Worm (Caenorhabditis elegans) whole organism, L4 larva: ENCODE results near the gene sul-2.

ENCODE experiments used
- F10B5.3 ChIP-seq: sonication (generic microtip); optimal IDR thresholded peaks from 2 replicates; lab custom pipeline; 2016; ENCODE audit warnings: mild to moderate bottlenecking, missing genetic modification characterization, missing compliant biosample characterization
- Y75B8A.6 ChIP-seq: fragments of 200-800 bp; sonication (Bioruptor generic); IDR thresholded peaks from 2 replicates; pipeline ENCODE4 v1.3.6; 2022; ENCODE audit warnings: missing genetic modification reagents, missing genetic modification characterization, missing compliant biosample characterization
- aha-1 ChIP-seq: fragments of 150-350 bp; peaks from one replicate; lab custom pipeline; 2014; ENCODE audit warnings: missing biosample characterization, missing genetic modification characterization
- aly-2 ChIP-seq: sonication (generic microtip); optimal IDR thresholded peaks from 2 replicates; lab custom pipeline; 2018; ENCODE audit warnings: missing biosample characterization, missing genetic modification characterization
- cey-2 ChIP-seq: sonication (generic microtip); optimal IDR thresholded peaks from 3 replicates; lab custom pipeline; 2017; ENCODE audit warnings: missing genetic modification characterization, mild to moderate bottlenecking, missing compliant biosample characterization, antibody characterized with exemption, borderline replicate concordance; ENCODE audit not compliant: insufficient read depth
- daf-16 ChIP-seq, 3 experiments: sonication (generic microtip); optimal IDR thresholded peaks; 2 replicates each; lab custom pipeline; 2016 to 2017; ENCODE audit warnings: missing genetic modification characterization in 3 of 3, missing genetic modification reagents in 3 of 3, mild to moderate bottlenecking in 2 of 3, missing compliant biosample characterization in 2 of 3, missing biosample characterization in 1 of 3, moderate library complexity in 1 of 3
- daf-19 ChIP-seq: fragments of 200-800 bp; sonication (Bioruptor generic); conservative IDR thresholded peaks from 2 replicates; pipeline ENCODE4 v1.3.6; 2022; ENCODE audit warnings: missing genetic modification characterization, missing compliant biosample characterization
- dmd-6 ChIP-seq: fragments of 200-800 bp; sonication (Bioruptor generic); IDR thresholded peaks from 2 replicates; pipeline ENCODE4 v1.3.6; 2022; ENCODE audit warnings: missing genetic modification reagents, missing genetic modification characterization, missing compliant biosample characterization
- dmd-8 ChIP-seq: fragments of 200-800 bp; sonication (Bioruptor generic); IDR thresholded peaks from 2 replicates; pipeline ENCODE4 v1.3.6; 2022; ENCODE audit warnings: missing genetic modification characterization, missing compliant biosample characterization
- dmd-9 ChIP-seq: fragments of 200-800 bp; sonication (Bioruptor generic); IDR thresholded peaks from 2 replicates; pipeline ENCODE4 v1.3.6; 2022; ENCODE audit warnings: missing genetic modification reagents, missing genetic modification characterization, missing compliant biosample characterization
- hlh-11 ChIP-seq: fragments of 200-800 bp; sonication (Bioruptor generic); optimal IDR thresholded peaks from 2 replicates; lab custom pipeline; 2018; ENCODE audit warnings: mild to moderate bottlenecking, missing genetic modification characterization, missing compliant biosample characterization
- hmg-1.1 ChIP-seq: fragments of 200-800 bp; sonication (Bioruptor generic); IDR thresholded peaks from 2 replicates; pipeline ENCODE4 v1.3.6; 2022; ENCODE audit warnings: missing genetic modification reagents, missing genetic modification characterization, missing compliant biosample characterization
- lin-1 ChIP-seq: fragments of 200-800 bp; sonication (Bioruptor generic); IDR thresholded peaks from 2 replicates; pipeline ENCODE4 v1.3.6; 2022; ENCODE audit warnings: missing genetic modification reagents, missing genetic modification characterization, missing compliant biosample characterization
- lin-38 ChIP-seq: fragments of 200-800 bp; sonication (Bioruptor generic); IDR thresholded peaks from 2 replicates; pipeline ENCODE4 v1.3.6; 2022; ENCODE audit warnings: missing genetic modification reagents, missing genetic modification characterization, missing compliant biosample characterization
- lsy-2 ChIP-seq, 2 experiments: fragments of 150-350 bp in 1 of 2; sonication (generic microtip) in 1 of 2; optimal IDR thresholded peaks; 2 replicates each; lab custom pipeline; 2014 to 2017; ENCODE audit warnings: missing biosample characterization in 2 of 2, missing genetic modification characterization in 2 of 2
- madf-5 ChIP-seq, 2 experiments: fragments of 200-800 bp; sonication (Bioruptor generic); IDR thresholded peaks; 2 replicates each; pipeline ENCODE4 v1.3.6; 2022; ENCODE audit warnings: missing compliant biosample characterization in 2 of 2, missing genetic modification characterization in 2 of 2
- mdl-1 ChIP-seq, 2 experiments: fragments of 150-350 bp in 1 of 2; sonication (generic microtip) in 1 of 2; optimal IDR thresholded peaks; 2 replicates each; lab custom pipeline; 2014 to 2017; ENCODE audit warnings: missing biosample characterization in 2 of 2, missing genetic modification characterization in 2 of 2
- mep-1 ChIP-seq: fragments of 150-350 bp; sonication (generic microtip); optimal IDR thresholded peaks from 3 replicates; lab custom pipeline; 2014; ENCODE audit warnings: missing biosample characterization, missing genetic modification characterization
- mxl-2 ChIP-seq: fragments of 200-800 bp; sonication (Bioruptor generic); conservative IDR thresholded peaks from 2 replicates; pipeline ENCODE4 v1.3.6; 2022; ENCODE audit warnings: missing genetic modification reagents, missing genetic modification characterization, missing compliant biosample characterization
- mxl-3 ChIP-seq: fragments of 200-800 bp; sonication (Bioruptor generic); optimal IDR thresholded peaks from 2 replicates; lab custom pipeline; 2018; ENCODE audit warnings: mild to moderate bottlenecking, missing genetic modification characterization, missing compliant biosample characterization
- nhr-25 ChIP-seq: sonication (generic microtip); optimal IDR thresholded peaks from 2 replicates; lab custom pipeline; 2017; ENCODE audit warnings: missing genetic modification characterization, mild to moderate bottlenecking, missing compliant biosample characterization, antibody characterized with exemption, moderate library complexity, borderline replicate concordance; ENCODE audit not compliant: insufficient read depth
- nhr-28 ChIP-seq: fragments of 150-350 bp; optimal IDR thresholded peaks from 2 replicates; lab custom pipeline; 2014; ENCODE audit warnings: missing biosample characterization, missing genetic modification characterization
- nhr-48 ChIP-seq: sonication (generic microtip); optimal IDR thresholded peaks from 2 replicates; lab custom pipeline; 2016; ENCODE audit warnings: mild to moderate bottlenecking, missing genetic modification characterization, missing compliant biosample characterization
- nhr-6 ChIP-seq: fragments of 150-350 bp; optimal IDR thresholded peaks from 2 replicates; lab custom pipeline; 2014; ENCODE audit warnings: missing biosample characterization, missing genetic modification characterization
- nhr-76 ChIP-seq: fragments of 150-350 bp; optimal IDR thresholded peaks from 2 replicates; lab custom pipeline; 2014; ENCODE audit warnings: missing biosample characterization, missing genetic modification characterization
- nhr-77 ChIP-seq: fragments of 150-350 bp; optimal IDR thresholded peaks from 2 replicates; lab custom pipeline; 2014; ENCODE audit warnings: missing biosample characterization, missing genetic modification characterization
- pqm-1 ChIP-seq: sonication (generic microtip); optimal IDR thresholded peaks from 2 replicates; lab custom pipeline; 2017; ENCODE audit warnings: missing biosample characterization, missing genetic modification characterization
- rbr-2 ChIP-seq: sonication (generic microtip); optimal IDR thresholded peaks from 2 replicates; lab custom pipeline; 2016; ENCODE audit warnings: missing genotype, missing genetic modification characterization, missing compliant biosample characterization
- set-16 ChIP-seq: fragments of 200-800 bp; sonication (Bioruptor generic); IDR thresholded peaks from 2 replicates; pipeline ENCODE4 v1.3.6; 2022; ENCODE audit warnings: missing genetic modification reagents, missing genetic modification characterization, missing compliant biosample characterization
- snpc-1.2 ChIP-seq: fragments of 200-800 bp; sonication (Bioruptor generic); IDR thresholded peaks from 2 replicates; pipeline ENCODE4 v1.3.6; 2022; ENCODE audit warnings: missing genetic modification reagents, missing genetic modification characterization, missing compliant biosample characterization
- spr-1 ChIP-seq: sonication (generic microtip); optimal IDR thresholded peaks from 2 replicates; lab custom pipeline; 2016; ENCODE audit warnings: mild to moderate bottlenecking, missing genetic modification characterization, missing compliant biosample characterization
- tra-1 ChIP-seq: fragments of 200-800 bp; sonication (Bioruptor generic); IDR thresholded peaks from 2 replicates; pipeline ENCODE4 v1.3.6; 2022; ENCODE audit warnings: missing genetic modification reagents, missing genetic modification characterization, missing compliant biosample characterization
- unc-62 ChIP-seq, 3 experiments: fragments of 150-350 bp in 1 of 3; sonication (generic microtip); optimal IDR thresholded peaks in 2 of 3; peaks in 1 of 3; 1 replicate in 1 of 3; 2 replicates in 2 of 3; lab custom pipeline; 2014 to 2017; ENCODE audit warnings: missing biosample characterization in 3 of 3, missing genetic modification characterization in 3 of 3, missing genetic modification reagents in 3 of 3, missing genotype in 1 of 3
- zip-2 ChIP-seq: fragments of 150-350 bp; optimal IDR thresholded peaks from 2 replicates; lab custom pipeline; 2014; ENCODE audit warnings: missing biosample characterization, missing genetic modification characterization

The sul-2 gene

ce11 chrV:8161699-8162098 lies 4.2 kb downstream of the sul-2 start, which contains the start of gene F20D6.5:
F20D6.5 (plus strand) TSS chrV:8161957.
- TF ChIP-seq mxl-3 (GFP tag; lab: Kevin White, UChicago): no peak
- no peak for TF ChIP-seq tra-1 (GFP tag; lab: Robert Waterston, UW)
- no peak for TF ChIP-seq lin-1 (GFP tag; lab: Robert Waterston, UW)
- TF ChIP-seq zip-2 (tag; lab: Kevin White, UChicago): no peak
- no peak for TF ChIP-seq daf-16 (GFP tag; optimal IDR thresholded peaks at IDR 0.05; lab: Kevin White, UChicago)
- TF ChIP-seq daf-16 (tag; optimal IDR thresholded peaks at IDR 0.05; lab: Kevin White, UChicago): peak; percentile 70
- no peak for TF ChIP-seq madf-5 (GFP tag; IDR thresholded peaks at IDR 0.05; lab: Robert Waterston, UW)
- TF ChIP-seq nhr-28 (tag; lab: Kevin White, UChicago): peak; percentile 58
- peak; percentile 67 for TF ChIP-seq dmd-6 (GFP tag; lab: Robert Waterston, UW)
- no peak for TF ChIP-seq Y75B8A.6 (GFP tag; lab: Robert Waterston, UW)
- no peak for TF ChIP-seq hmg-1.1 (GFP tag; lab: Robert Waterston, UW)
- TF ChIP-seq nhr-77 (tag; lab: Kevin White, UChicago): peak; percentile 25
- no peak for TF ChIP-seq aly-2 (tag; lab: Kevin White, UChicago)
- no peak for TF ChIP-seq dmd-8 (GFP tag; lab: Robert Waterston, UW)
- no peak for TF ChIP-seq spr-1 (tag; lab: Kevin White, UChicago)
- TF ChIP-seq mep-1 (tag; lab: Kevin White, UChicago): no peak
- no peak for TF ChIP-seq set-16
- TF ChIP-seq cey-2: no peak
- no peak for TF ChIP-seq snpc-1.2
- TF ChIP-seq nhr-48: no peak
- no peak for TF ChIP-seq nhr-76 (tag; lab: Kevin White, UChicago)
- TF ChIP-seq daf-19 (GFP tag; lab: Robert Waterston, UW): no peak
- peak; percentile 48 for TF ChIP-seq pqm-1 (tag; lab: Kevin White, UChicago)
- no peak for TF ChIP-seq unc-62 (GFP tag; optimal IDR thresholded peaks at IDR 0.05 in 1 of 2; lab: Kevin White, UChicago)
- no peak for TF ChIP-seq unc-62 (tag; optimal IDR thresholded peaks at IDR 0.05; lab: Kevin White, UChicago)

ce11 chrV:8163199-8163598 lies 5.7 kb downstream of the sul-2 start:
- TF ChIP-seq rbr-2 (tag; lab: Kevin White, UChicago) (no peak), mxl-2 (GFP tag; lab: Robert Waterston, UW) (no peak), daf-16 (GFP tag; optimal IDR thresholded peaks at IDR 0.05; lab: Kevin White, UChicago) (no peak), daf-16 (tag; optimal IDR thresholded peaks at IDR 0.05; lab: Kevin White, UChicago) (peak; percentile 53), F10B5.3 (no peak), dmd-9 (GFP tag; lab: Robert Waterston, UW) (no peak), nhr-25 (tag; lab: Kevin White, UChicago) (no peak), dmd-8 (GFP tag; lab: Robert Waterston, UW) (no peak), lsy-2 (tag; optimal IDR thresholded peaks at IDR 0.05; lab: Kevin White, UChicago) (no peak), lin-38 (no peak)

- no peak for TF ChIP-seq snpc-1.2
- no peak for TF ChIP-seq nhr-6 (tag; lab: Kevin White, UChicago)
- TF ChIP-seq unc-62 (GFP tag; optimal IDR thresholded peaks at IDR 0.05 in 1 of 2; lab: Kevin White, UChicago): peak in 1 of 2 experiments; percentile 92
- TF ChIP-seq unc-62 (tag; optimal IDR thresholded peaks at IDR 0.05; lab: Kevin White, UChicago): no peak
These were observed 10.8 kb downstream of the sul-2 start, which contains the start of gene F20D6.8 for ce11 chrV:8168219-8168962. F20D6.8 (minus strand) TSS chrV:8168269.

ce11 chrV:8169150-8169549 lies 11.6 kb downstream of the sul-2 start:
- TF ChIP-seq aha-1 (tag; lab: Kevin White, UChicago): peak; percentile 99
- TF ChIP-seq mdl-1 (tag; optimal IDR thresholded peaks at IDR 0.05; lab: Kevin White, UChicago): no peak
- TF ChIP-seq hlh-11: no peak
